Fruit fly (Drosophila melanogaster): ENCODE measurements around the gene CG3557.

The CG3557 gene

dm6 chr2L:2373818-2374746 is 11.5 kb downstream of the CG3557 start, which contains the start of the genes CG3609 and CG15390 (continued):
- TF ChIP-seq otp (GFP tag; IDR thresholded peaks at IDR 0.05) = peak; percentile 92
- peak; percentile 31 for TF ChIP-seq CG3995 (GFP tag; optimal IDR thresholded peaks at IDR 0.05)
- TF ChIP-seq CG2199 (GFP tag; IDR thresholded peaks at IDR 0.05) = peak; percentile 61; the same call in 2 of the 3 replicates
- peak in 1 of 3 experiments; percentile 46 for TF ChIP-seq lola (GFP tag; optimal IDR thresholded peaks at IDR 0.05)
- peak; percentile 86 for TF ChIP-seq aop (GFP tag; IDR thresholded peaks at IDR 0.05)
- TF ChIP-seq CG15011 (GFP tag; optimal IDR thresholded peaks at IDR 0.05) = no peak
- peak; percentile 62 for TF ChIP-seq YL-1 (GFP tag; optimal IDR thresholded peaks at IDR 0.05)
- TF ChIP-seq CG11398 (GFP tag; optimal IDR thresholded peaks at IDR 0.05) = peak; percentile 79
- TF ChIP-seq CG6272 (GFP tag; IDR thresholded peaks at IDR 0.05) = peak; percentile 84
- TF ChIP-seq her (GFP tag; optimal IDR thresholded peaks at IDR 0.05) = peak; percentile 94
- peak; percentile 76 for TF ChIP-seq sisA (GFP tag; IDR thresholded peaks at IDR 0.05)
- TF ChIP-seq CG6689 (GFP tag; IDR thresholded peaks at IDR 0.05) = peak; percentile 47
- TF ChIP-seq Hr39 (optimal IDR thresholded peaks at IDR 0.05) = no peak
- TF ChIP-seq vvl (GFP tag; IDR thresholded peaks at IDR 0.05) = peak; percentile 94
- TF ChIP-seq ap (GFP tag; IDR thresholded peaks at IDR 0.05) = peak; percentile 30; the same call in 1 of the 2 replicates
- TF ChIP-seq lmd (GFP tag; IDR thresholded peaks at IDR 0.05) = peak; percentile 73
- no peak for TF ChIP-seq CG14860 (GFP tag; IDR thresholded peaks at IDR 0.05; ENCODE audit: partially characterized antibody)
- TF ChIP-seq CG9817 (tag; optimal IDR thresholded peaks at IDR 0.05) = peak; percentile 81
- peak; percentile 82 for TF ChIP-seq tin (GFP tag; optimal IDR thresholded peaks at IDR 0.05)
- TF ChIP-seq cas (GFP tag; IDR thresholded peaks at IDR 0.05) = peak; percentile 47; the same call in 1 of the 2 replicates
- TF ChIP-seq HLHmδ (GFP tag; optimal IDR thresholded peaks at IDR 0.05) = no peak
- peak; percentile 96 for TF ChIP-seq CG13624 (GFP tag; optimal IDR thresholded peaks at IDR 0.05)
- peak; percentile 78 for TF ChIP-seq CG8290 (GFP tag; optimal IDR thresholded peaks at IDR 0.05)
- TF ChIP-seq CG8290 (tag; optimal IDR thresholded peaks at IDR 0.05) = peak; percentile 8 to 99
- peak; percentile 99 for TF ChIP-seq CG17385 (GFP tag; optimal IDR thresholded peaks at IDR 0.05)
- no peak for TF ChIP-seq CG6654 (GFP tag; optimal IDR thresholded peaks at IDR 0.05)
- peak; percentile 14 for TF ChIP-seq CG6854 (GFP tag; optimal IDR thresholded peaks at IDR 0.05)
- TF ChIP-seq Hr51 (GFP tag; optimal IDR thresholded peaks at IDR 0.05) = peak; percentile 81 to 92
- no peak for TF ChIP-seq Kr (GFP tag; optimal IDR thresholded peaks at IDR 0.05)
- peak; percentile 78 for TF ChIP-seq CG17912 (GFP tag; optimal IDR thresholded peaks at IDR 0.05)
- TF ChIP-seq CG13296 (GFP tag; optimal IDR thresholded peaks at IDR 0.05) = peak; percentile 64
- TF ChIP-seq Sox102F (GFP tag; optimal IDR thresholded peaks at IDR 0.05) = peak; percentile 81
- TF ChIP-seq Ssrp (tag; optimal IDR thresholded peaks at IDR 0.05) = peak; percentile 45
- TF ChIP-seq CG10959 (GFP tag; IDR thresholded peaks at IDR 0.05) = peak; percentile 67; the same call in 1 of the 2 replicates
- no peak for TF ChIP-seq cad (GFP tag; optimal IDR thresholded peaks at IDR 0.05)
- peak; percentile 94 for TF ChIP-seq Antp (GFP tag; optimal IDR thresholded peaks at IDR 0.05)
- TF ChIP-seq h (optimal IDR thresholded peaks at IDR 0.05) = no peak
- peak; percentile 94 for TF ChIP-seq chn (GFP tag; optimal IDR thresholded peaks at IDR 0.05)
- peak; percentile 87 for TF ChIP-seq Bteb2 (GFP tag; optimal IDR thresholded peaks at IDR 0.05)
- 0 out of 2 replicates have a peak, but pooled peaks have one; percentile 14 for TF ChIP-seq peb (GFP tag; IDR thresholded peaks at IDR 0.05)
- peak; percentile 62 for TF ChIP-seq ATbp (GFP tag; optimal IDR thresholded peaks at IDR 0.05)
- TF ChIP-seq CG11560 (tag; IDR thresholded peaks at IDR 0.05) = peak; percentile 68
- no peak for TF ChIP-seq CG10565 (GFP tag; optimal IDR thresholded peaks at IDR 0.05)
- TF ChIP-seq Nf-YB (GFP tag; optimal IDR thresholded peaks at IDR 0.05) = peak; percentile 31
- peak; percentile 75 for TF ChIP-seq ind (GFP tag; optimal IDR thresholded peaks at IDR 0.05)
- TF ChIP-seq CG10267 (tag; optimal IDR thresholded peaks at IDR 0.05) = peak; percentile 26
- TF ChIP-seq Mad (GFP tag; optimal IDR thresholded peaks at IDR 0.05) = peak; percentile 83
- TF ChIP-seq CG12071 (GFP tag; optimal IDR thresholded peaks at IDR 0.05) = peak; percentile 77
- peak; percentile 9; the same call in 1 of the 2 replicates for TF ChIP-seq wor (GFP tag; IDR thresholded peaks at IDR 0.05)
- peak; percentile 88 for TF ChIP-seq CG14014 (GFP tag; IDR thresholded peaks at IDR 0.05)

Data from whole organism, embryonic.